Worm (Caenorhabditis elegans) whole organism, young adult: ENCODE measurements around the gene rmd-1.

Source experiments
- B0336.3 ChIP-seq: fragments of 200-800 bp; sonication (Bioruptor generic); IDR thresholded peaks from 2 replicates; pipeline ENCODE4 v1.3.6; 2022; ENCODE audit warnings: missing genetic modification characterization, missing compliant biosample characterization
- C17E4.6 ChIP-seq: fragments of 200-800 bp; sonication (Bioruptor generic); IDR thresholded peaks from 2 replicates; pipeline ENCODE4 v1.3.6; 2022; ENCODE audit warnings: missing genetic modification reagents, missing genetic modification characterization, missing compliant biosample characterization
- F10E7.11 ChIP-seq: sonication (generic microtip); optimal IDR thresholded peaks from 2 replicates; lab custom pipeline; 2017; ENCODE audit warnings: mild to moderate bottlenecking, missing genetic modification characterization, moderate library complexity, missing compliant biosample characterization
- F23B12.7 ChIP-seq: sonication (generic microtip); optimal IDR thresholded peaks from 2 replicates; lab custom pipeline; 2017; ENCODE audit warnings: missing genetic modification characterization, mild to moderate bottlenecking, missing compliant biosample characterization, antibody characterized with exemption, moderate library complexity; ENCODE audit not compliant: insufficient read depth
- F39B2.1 ChIP-seq: fragments of 200-800 bp; sonication (Bioruptor generic); IDR thresholded peaks from 2 replicates; pipeline ENCODE4 v1.3.6; 2022; ENCODE audit warnings: missing genetic modification reagents, missing genetic modification characterization, missing compliant biosample characterization
- F55B11.4 ChIP-seq: sonication (generic microtip); optimal IDR thresholded peaks from 2 replicates; lab custom pipeline; 2016; ENCODE audit warnings: missing compliant biosample characterization, missing genetic modification characterization, borderline replicate concordance; ENCODE audit not compliant: insufficient read depth
- K12H6.12 ChIP-seq: fragments of 200-800 bp; sonication (Bioruptor generic); optimal IDR thresholded peaks from 2 replicates; lab custom pipeline; 2018; ENCODE audit warnings: mild to moderate bottlenecking, missing genetic modification characterization, missing compliant biosample characterization
- Y53F4B.3 ChIP-seq: fragments of 200-800 bp; sonication (Bioruptor generic); IDR thresholded peaks from 2 replicates; pipeline ENCODE4 v1.3.6; 2022; ENCODE audit warnings: missing genetic modification reagents, missing genetic modification characterization, missing compliant biosample characterization
- Y67H2A.10 ChIP-seq: fragments of 200-800 bp; sonication (Bioruptor generic); conservative IDR thresholded peaks from 2 replicates; pipeline ENCODE4 v1.3.6; 2022; ENCODE audit warnings: missing genetic modification reagents, missing genetic modification characterization, missing compliant biosample characterization
- ama-1 ChIP-seq, 3 experiments: fragments of 150-350 bp in 1 of 3; sonication (generic microtip) in 2 of 3; optimal IDR thresholded peaks; 2 replicates each; lab custom pipeline; 2014 to 2018; ENCODE audit warnings: missing biosample characterization in 2 of 3, missing genetic modification characterization in 2 of 3, missing genetic modification reagents in 2 of 3
- aptf-2 ChIP-seq: fragments of 200-800 bp; sonication (Bioruptor generic); conservative IDR thresholded peaks from 2 replicates; pipeline ENCODE4 v1.3.6; 2022; ENCODE audit warnings: missing genetic modification reagents, missing genetic modification characterization, missing compliant biosample characterization
- cebp-1 ChIP-seq, 2 experiments: fragments of 200-800 bp in 1 of 2; sonication (Bioruptor generic) in 1 of 2; sonication (generic microtip) in 1 of 2; IDR thresholded peaks in 1 of 2; optimal IDR thresholded peaks in 1 of 2; 2 replicates each; pipeline versions ENCODE4 v1.3.6 to Lab custom; 2017 to 2022; ENCODE audit warnings: missing compliant biosample characterization in 2 of 2, missing genetic modification characterization in 2 of 2, mild to moderate bottlenecking in 1 of 2, missing genetic modification reagents in 1 of 2, moderate library complexity in 1 of 2
- ceh-27 ChIP-seq: fragments of 200-800 bp; sonication (Bioruptor generic); optimal IDR thresholded peaks from 2 replicates; lab custom pipeline; 2018; ENCODE audit warnings: mild to moderate bottlenecking, missing genetic modification characterization, moderate library complexity, missing compliant biosample characterization
- ceh-40 ChIP-seq: fragments of 200-800 bp; sonication (Bioruptor generic); IDR thresholded peaks from 2 replicates; pipeline ENCODE4 v1.3.6; 2022; ENCODE audit warnings: missing genetic modification characterization, missing compliant biosample characterization
- ceh-58 ChIP-seq: fragments of 200-800 bp; sonication (Bioruptor generic); IDR thresholded peaks from 2 replicates; pipeline ENCODE4 v1.3.6; 2022; ENCODE audit warnings: missing genetic modification characterization, missing compliant biosample characterization
- chd-7 ChIP-seq: sonication (generic microtip); optimal IDR thresholded peaks from 2 replicates; lab custom pipeline; 2016; ENCODE audit warnings: mild to moderate bottlenecking, missing genetic modification characterization, moderate library complexity, missing compliant biosample characterization
- egl-44 ChIP-seq: fragments of 200-800 bp; sonication (Bioruptor generic); IDR thresholded peaks from 2 replicates; pipeline ENCODE4 v1.3.6; 2022; ENCODE audit warnings: missing genetic modification reagents, missing genetic modification characterization, missing compliant biosample characterization
- ets-4 ChIP-seq: fragments of 200-800 bp; sonication (Bioruptor generic); optimal IDR thresholded peaks from 2 replicates; lab custom pipeline; 2018; ENCODE audit warnings: mild to moderate bottlenecking, missing genetic modification characterization, missing compliant biosample characterization
- hmg-1.2 ChIP-seq: fragments of 200-800 bp; sonication (Bioruptor generic); IDR thresholded peaks from 2 replicates; pipeline ENCODE4 v1.3.6; 2022; ENCODE audit warnings: missing genetic modification reagents, missing genetic modification characterization, missing compliant biosample characterization
- hsf-1 ChIP-seq: fragments of 200-800 bp; sonication (Bioruptor generic); IDR thresholded peaks from 2 replicates; pipeline ENCODE4 v1.3.6; 2022; ENCODE audit warnings: missing genetic modification reagents, missing genetic modification characterization, missing compliant biosample characterization
- lag-1 ChIP-seq: fragments of 200-800 bp; sonication (Bioruptor generic); IDR thresholded peaks from 2 replicates; pipeline ENCODE4 v1.3.6; 2022; ENCODE audit warnings: missing genetic modification reagents, missing genetic modification characterization, missing compliant biosample characterization
- let-607 ChIP-seq, 2 experiments: fragments of 200-800 bp in 1 of 2; sonication (Bioruptor generic) in 1 of 2; sonication (generic microtip) in 1 of 2; optimal IDR thresholded peaks; 2 replicates each; lab custom pipeline; 2016 to 2018; ENCODE audit warnings: mild to moderate bottlenecking in 2 of 2, missing compliant biosample characterization in 2 of 2, missing genetic modification characterization in 2 of 2, moderate library complexity in 2 of 2, missing genotype in 1 of 2
- lin-35 ChIP-seq, 3 experiments: fragments of 150-350 bp in 2 of 3; sonication (generic microtip) in 1 of 3; optimal IDR thresholded peaks; 2 replicates each; lab custom pipeline; 2014 to 2018; ENCODE audit warnings: missing biosample characterization in 3 of 3, missing genetic modification characterization in 3 of 3, missing genetic modification reagents in 3 of 3
- lsy-27 ChIP-seq: sonication (generic microtip); optimal IDR thresholded peaks from 2 replicates; lab custom pipeline; 2017; ENCODE audit warnings: missing genetic modification characterization, mild to moderate bottlenecking, missing compliant biosample characterization, antibody characterized with exemption, missing genotype, borderline replicate concordance; ENCODE audit not compliant: insufficient read depth
- madf-6 ChIP-seq: fragments of 200-800 bp; sonication (Bioruptor generic); IDR thresholded peaks from 2 replicates; pipeline ENCODE4 v1.3.6; 2022; ENCODE audit warnings: missing genetic modification reagents, missing genetic modification characterization, missing compliant biosample characterization
- madf-8 ChIP-seq: fragments of 200-800 bp; sonication (Bioruptor generic); conservative IDR thresholded peaks from 2 replicates; pipeline ENCODE4 v1.3.6; 2022; ENCODE audit warnings: missing genetic modification reagents, missing genetic modification characterization, missing compliant biosample characterization
- mcd-1 ChIP-seq: fragments of 200-800 bp; sonication (Bioruptor generic); IDR thresholded peaks from 2 replicates; pipeline ENCODE4 v1.3.6; 2022; ENCODE audit warnings: missing genetic modification reagents, missing genetic modification characterization, missing compliant biosample characterization
- mes-4 ChIP-seq: sonication (generic microtip); optimal IDR thresholded peaks from 2 replicates; lab custom pipeline; 2016; ENCODE audit warnings: missing genotype, missing genetic modification characterization, missing compliant biosample characterization
- mxl-1 ChIP-seq: sonication (generic microtip); optimal IDR thresholded peaks from 2 replicates; lab custom pipeline; 2016; ENCODE audit warnings: missing genetic modification characterization, missing compliant biosample characterization
- pbrm-1 ChIP-seq: fragments of 200-800 bp; sonication (Bioruptor generic); IDR thresholded peaks from 2 replicates; pipeline ENCODE4 v1.3.6; 2022; ENCODE audit warnings: missing genetic modification reagents, missing genetic modification characterization, missing compliant biosample characterization
- rec-8 ChIP-seq, 2 experiments: sonication (generic microtip); optimal IDR thresholded peaks; 2 replicates each; lab custom pipeline; 2016; ENCODE audit warnings: mild to moderate bottlenecking in 2 of 2, missing genetic modification characterization in 2 of 2, missing genetic modification reagents in 2 of 2, missing genotype in 2 of 2, missing biosample characterization in 1 of 2, missing compliant biosample characterization in 1 of 2, moderate library complexity in 1 of 2
- rpc-1 ChIP-seq, 2 experiments: fragments of 150-350 bp in 1 of 2; sonication (generic microtip) in 1 of 2; optimal IDR thresholded peaks; 2 replicates each; lab custom pipeline; 2014 to 2018; ENCODE audit warnings: missing biosample characterization in 1 of 2, missing genetic modification characterization in 1 of 2, missing genetic modification reagents in 1 of 2, missing genotype in 1 of 2
- sea-2 ChIP-seq: fragments of 200-800 bp; sonication (Bioruptor generic); IDR thresholded peaks from 2 replicates; pipeline ENCODE4 v1.3.6; 2022; ENCODE audit warnings: missing genetic modification characterization, missing compliant biosample characterization
- snpc-4 ChIP-seq, 5 experiments: fragments of 150-350 bp in 1 of 5; sonication (generic microtip) in 4 of 5; optimal IDR thresholded peaks; 2 replicates each; lab custom pipeline; 2014 to 2018; ENCODE audit warnings: missing genetic modification characterization in 5 of 5, missing biosample characterization in 3 of 5, antibody characterized with exemption in 2 of 5, mild to moderate bottlenecking in 2 of 5, missing compliant biosample characterization in 2 of 5, missing genotype in 2 of 5, moderate library complexity in 2 of 5, missing genetic modification reagents in 1 of 5
- tbp1 ChIP-seq: fragments of 200-800 bp; sonication (Bioruptor generic); optimal IDR thresholded peaks from 2 replicates; lab custom pipeline; 2018; ENCODE audit warnings: mild to moderate bottlenecking, missing genetic modification characterization, missing compliant biosample characterization
- tbx-9 ChIP-seq: sonication (generic microtip); optimal IDR thresholded peaks from 2 replicates; lab custom pipeline; 2016; ENCODE audit warnings: borderline replicate concordance, missing genetic modification characterization, inconsistent platforms, missing compliant biosample characterization
- unc-62 ChIP-seq: fragments of 150-350 bp; optimal IDR thresholded peaks from 2 replicates; lab custom pipeline; 2014; ENCODE audit warnings: missing biosample characterization, missing genetic modification reagents, missing genetic modification characterization
- ztf-18 ChIP-seq: sonication (generic microtip); optimal IDR thresholded peaks from 2 replicates; lab custom pipeline; 2016; ENCODE audit warnings: missing genotype, mild to moderate bottlenecking, missing genetic modification characterization, missing compliant biosample characterization

Gene rmd-1

ce11 chrIII:9760184-9760583 lies 1.3 kb downstream of the rmd-1 start (continued):
- TF ChIP-seq tbx-9 (tag; lab: Kevin White, UChicago): no peak
- 0 out of 2 replicates have a peak, but pooled peaks have one; percentile 58 for TF ChIP-seq hsf-1
- TF ChIP-seq madf-6 (GFP tag; lab: Robert Waterston, UW): peak; percentile 49
- TF ChIP-seq lsy-27 (tag; lab: Kevin White, UChicago): no peak
- no peak for TF ChIP-seq pbrm-1
- 0 out of 2 replicates have a peak, but pooled peaks have one; percentile 23 for TF ChIP-seq madf-8 (GFP tag; lab: Robert Waterston, UW)
- TF ChIP-seq Y53F4B.3 (GFP tag; lab: Robert Waterston, UW): no peak
- TF ChIP-seq tbp1: no peak
- no peak for TF ChIP-seq ceh-40 (GFP tag; lab: Robert Waterston, UW)
- TF ChIP-seq sea-2 (GFP tag; lab: Robert Waterston, UW): no peak
- TF ChIP-seq let-607 (tag; optimal IDR thresholded peaks at IDR 0.05; lab: Kevin White, UChicago): no peak
- no peak for TF ChIP-seq unc-62 (GFP tag; lab: Kevin White, UChicago)
- TF ChIP-seq mxl-1: no peak
- no peak for TF ChIP-seq F23B12.7
- TF ChIP-seq ama-1 (optimal IDR thresholded peaks at IDR 0.05; lab: Kevin White, UChicago): no peak
- no peak for TF ChIP-seq ama-1 (GFP tag; optimal IDR thresholded peaks at IDR 0.05; lab: Kevin White, UChicago)
- no peak for TF ChIP-seq egl-44 (GFP tag; lab: Robert Waterston, UW)
- TF ChIP-seq ets-4 (GFP tag; lab: Kevin White, UChicago): no peak
- no peak for TF ChIP-seq aptf-2
- no peak for TF ChIP-seq ceh-27 (GFP tag; lab: Kevin White, UChicago)
- TF ChIP-seq ceh-58 (GFP tag; lab: Robert Waterston, UW): no peak
- TF ChIP-seq F10E7.11: no peak
- no peak for TF ChIP-seq F39B2.1
- TF ChIP-seq hmg-1.2: peak; percentile 15; the same call in 1 of the 2 replicates
- TF ChIP-seq chd-7: no peak
- TF ChIP-seq lag-1 (GFP tag; lab: Robert Waterston, UW): no peak
- no peak for TF ChIP-seq lin-35 (GFP tag; optimal IDR thresholded peaks at IDR 0.05; lab: Kevin White, UChicago)
- TF ChIP-seq Y67H2A.10 (GFP tag; lab: Robert Waterston, UW): no peak
- no peak for TF ChIP-seq rec-8 (tag; optimal IDR thresholded peaks at IDR 0.05; lab: Kevin White, UChicago)
- no peak for TF ChIP-seq cebp-1 (GFP tag; IDR thresholded peaks at IDR 0.05; lab: Robert Waterston, UW)
- TF ChIP-seq cebp-1 (tag; optimal IDR thresholded peaks at IDR 0.05; lab: Kevin White, UChicago): no peak
- no peak for TF ChIP-seq mes-4 (tag; lab: Kevin White, UChicago)
- TF ChIP-seq B0336.3 (GFP tag; lab: Robert Waterston, UW): peak; percentile 51; the same call in 1 of the 2 replicates
- no peak for TF ChIP-seq mcd-1 (GFP tag; lab: Robert Waterston, UW)
- no peak for TF ChIP-seq rpc-1 (optimal IDR thresholded peaks at IDR 0.05; lab: Kevin White, UChicago)
- no peak for TF ChIP-seq rpc-1 (tag; optimal IDR thresholded peaks at IDR 0.05; lab: Kevin White, UChicago)
- no peak for TF ChIP-seq C17E4.6
- TF ChIP-seq snpc-4 (GFP tag; optimal IDR thresholded peaks at IDR 0.05; lab: Kevin White, UChicago): no peak
- no peak for TF ChIP-seq snpc-4 (tag; optimal IDR thresholded peaks at IDR 0.05; lab: Kevin White, UChicago)
- TF ChIP-seq F55B11.4 (tag; lab: Kevin White, UChicago): no peak
- no peak for TF ChIP-seq ztf-18 (tag; lab: Kevin White, UChicago)
- TF ChIP-seq K12H6.12 (tag; lab: Kevin White, UChicago): no peak
